Worm (Caenorhabditis elegans): ENCODE results near the gene K02D3.2.

Gene K02D3.2

ce11 chrX:13711909-13712308 is at the start of gene K02D3.2:
K02D3.2 (minus strand) TSS chrX:13712009.
- TF ChIP-seq C34F6.9 (tag; optimal IDR thresholded peaks at IDR 0.05): no peak
- TF ChIP-seq dmd-4 (tag; optimal IDR thresholded peaks at IDR 0.05): no peak
- TF ChIP-seq nhr-129 (tag; optimal IDR thresholded peaks at IDR 0.05): no peak
- no peak for TF ChIP-seq fos-1 (tag; optimal IDR thresholded peaks at IDR 0.05)
- TF ChIP-seq lin-13 (GFP tag; optimal IDR thresholded peaks at IDR 0.05): no peak
- no peak for TF ChIP-seq mbf-1 (tag; optimal IDR thresholded peaks at IDR 0.05)
- no peak for TF ChIP-seq nhr-10 (tag; optimal IDR thresholded peaks at IDR 0.05)
- no peak for TF ChIP-seq peb-1 (tag; optimal IDR thresholded peaks at IDR 0.05)
- TF ChIP-seq sma-3 (GFP tag; optimal IDR thresholded peaks at IDR 0.05): no peak
- TF ChIP-seq gmeb-1 (tag; optimal IDR thresholded peaks at IDR 0.05): no peak
- no peak for TF ChIP-seq nhr-237 (tag; optimal IDR thresholded peaks at IDR 0.05)
- TF ChIP-seq zag-1 (tag; optimal IDR thresholded peaks at IDR 0.05): no peak
- TF ChIP-seq sma-9 (GFP tag; optimal IDR thresholded peaks at IDR 0.05): no peak
- TF ChIP-seq sma-9 (tag; optimal IDR thresholded peaks at IDR 0.05): no peak
- TF ChIP-seq alr-1 (tag; optimal IDR thresholded peaks at IDR 0.05): no peak
- no peak for TF ChIP-seq elt-1 (tag; optimal IDR thresholded peaks at IDR 0.05)
- no peak for TF ChIP-seq Y55F3AM.14 (GFP tag; optimal IDR thresholded peaks at IDR 0.05)
- no peak for TF ChIP-seq nhr-77 (tag; optimal IDR thresholded peaks at IDR 0.05)

ce11 chrX:13759676-13760447 is 48.1 kb upstream of the K02D3.2 start, which contains the start of gene cest-13:
cest-13 (plus strand) TSS chrX:13760237.
- TF ChIP-seq peb-1 (tag; optimal IDR thresholded peaks at IDR 0.05): no peak
- TF ChIP-seq crh-2 (tag; optimal IDR thresholded peaks at IDR 0.05): peak; percentile 44
- TF ChIP-seq sem-4 (tag; optimal IDR thresholded peaks at IDR 0.05): no peak
- no peak for TF ChIP-seq ceh-16 (tag; optimal IDR thresholded peaks at IDR 0.05)
- no peak for TF ChIP-seq blmp-1 (tag; optimal IDR thresholded peaks at IDR 0.05; ENCODE audit: insufficient read depth)
- TF ChIP-seq gmeb-1 (tag; optimal IDR thresholded peaks at IDR 0.05): no peak
- TF ChIP-seq snpc-4 (tag; optimal IDR thresholded peaks at IDR 0.05): no peak
- TF ChIP-seq elt-1 (tag; optimal IDR thresholded peaks at IDR 0.05): no peak
- no peak for TF ChIP-seq nhr-6 (tag; optimal IDR thresholded peaks at IDR 0.05)
- no peak for TF ChIP-seq mab-5 (tag; optimal IDR thresholded peaks at IDR 0.05)
- no peak for TF ChIP-seq F13H6.1 (tag; optimal IDR thresholded peaks at IDR 0.05)
- peak; percentile 67 for TF ChIP-seq sma-9 (GFP tag; optimal IDR thresholded peaks at IDR 0.05)
- TF ChIP-seq sma-9 (tag; optimal IDR thresholded peaks at IDR 0.05): no peak
- TF ChIP-seq fos-1 (tag; optimal IDR thresholded peaks at IDR 0.05): peak; percentile 35
- no peak for TF ChIP-seq mdl-1 (tag; optimal IDR thresholded peaks at IDR 0.05)
- no peak for TF ChIP-seq nhr-237 (tag; optimal IDR thresholded peaks at IDR 0.05)
- TF ChIP-seq alr-1 (tag; optimal IDR thresholded peaks at IDR 0.05): no peak

- TF ChIP-seq aly-2 (tag; optimal IDR thresholded peaks at IDR 0.05) (no peak), nhr-25 (tag; optimal IDR thresholded peaks at IDR 0.05) (no peak), unc-62 (GFP tag; optimal IDR thresholded peaks at IDR 0.05) (no peak), ZK546.5 (tag; optimal IDR thresholded peaks at IDR 0.05) (no peak), fos-1 (tag; optimal IDR thresholded peaks at IDR 0.05) (no peak), sma-9 (GFP tag; optimal IDR thresholded peaks at IDR 0.05) (no peak), sma-9 (tag; optimal IDR thresholded peaks at IDR 0.05) (no peak), unc-39 (tag; optimal IDR thresholded peaks at IDR 0.05) (no peak), blmp-1 (tag; optimal IDR thresholded peaks at IDR 0.05; ENCODE audit: insufficient read depth) (no peak), ztf-11 (tag; optimal IDR thresholded peaks at IDR 0.05) (no peak), ztf-1 (GFP tag; conservative IDR thresholded peaks at IDR 0.05) (no peak), zag-1 (tag; optimal IDR thresholded peaks at IDR 0.05) (no peak)
Observed at ce11 chrX:13755469-13755868, 43.7 kb upstream of the K02D3.2 start, which contains the start of gene aakb-1. aakb-1 (plus strand) TSS chrX:13755769.

ce11 chrX:13754498-13754897 is 42.7 kb upstream of the K02D3.2 start:
- TF ChIP-seq lin-39 (tag; optimal IDR thresholded peaks at IDR 0.05) (no peak), unc-39 (tag; optimal IDR thresholded peaks at IDR 0.05) (no peak), snpc-4 (tag; optimal IDR thresholded peaks at IDR 0.05) (no peak), egl-27 (tag; optimal IDR thresholded peaks at IDR 0.05) (no peak), zag-1 (tag; optimal IDR thresholded peaks at IDR 0.05) (no peak), ztf-1 (GFP tag; conservative IDR thresholded peaks at IDR 0.05) (no peak), peb-1 (tag; optimal IDR thresholded peaks at IDR 0.05) (no peak), nhr-129 (tag; optimal IDR thresholded peaks at IDR 0.05) (peak; percentile 77), mab-5 (tag; optimal IDR thresholded peaks at IDR 0.05) (no peak), elt-1 (tag; optimal IDR thresholded peaks at IDR 0.05) (no peak), sem-4 (tag; optimal IDR thresholded peaks at IDR 0.05) (no peak), nhr-23 (tag; optimal IDR thresholded peaks at IDR 0.05) (no peak), nhr-6 (tag; optimal IDR thresholded peaks at IDR 0.05) (no peak), alr-1 (tag; optimal IDR thresholded peaks at IDR 0.05) (no peak), ztf-11 (tag; optimal IDR thresholded peaks at IDR 0.05) (no peak), nhr-237 (tag; optimal IDR thresholded peaks at IDR 0.05) (no peak), lin-13 (GFP tag; optimal IDR thresholded peaks at IDR 0.05) (no peak), lsy-2 (tag; optimal IDR thresholded peaks at IDR 0.05) (peak in 1 of 2 experiments; percentile 51), elt-3 (tag; optimal IDR thresholded peaks at IDR 0.05) (no peak), skn-1 (tag; optimal IDR thresholded peaks at IDR 0.05) (no peak), mdl-1 (tag; optimal IDR thresholded peaks at IDR 0.05) (peak; percentile 36 to 38), ztf-4 (tag; optimal IDR thresholded peaks at IDR 0.05) (no peak), nhr-12 (tag; optimal IDR thresholded peaks at IDR 0.05) (no peak), ama-1 (optimal IDR thresholded peaks at IDR 0.05) (peak; percentile 25), dmd-4 (tag; optimal IDR thresholded peaks at IDR 0.05) (no peak), fos-1 (tag; optimal IDR thresholded peaks at IDR 0.05) (no peak), blmp-1 (tag; optimal IDR thresholded peaks at IDR 0.05; ENCODE audit: insufficient read depth) (no peak), ceh-16 (tag; optimal IDR thresholded peaks at IDR 0.05) (no peak), aly-2 (tag; optimal IDR thresholded peaks at IDR 0.05) (no peak), sma-3 (GFP tag; optimal IDR thresholded peaks at IDR 0.05) (peak; percentile 27)

Data from whole organism, L2 larva.